Worm (Caenorhabditis elegans) whole organism, L3 larva: ENCODE measurements around the gene R155.3.

Source experiments
- aly-2 ChIP-seq: fragments of 150-350 bp; optimal IDR thresholded peaks from 2 replicates; lab custom pipeline; 2014; ENCODE audit warnings: missing biosample characterization, missing genetic modification characterization
- ceh-82 ChIP-seq: fragments of 150-350 bp; optimal IDR thresholded peaks from 2 replicates; lab custom pipeline; 2014; ENCODE audit warnings: missing biosample characterization, missing genetic modification characterization
- ceh-9 ChIP-seq: sonication (generic microtip); optimal IDR thresholded peaks from 2 replicates; lab custom pipeline; 2018; ENCODE audit warnings: missing biosample characterization, missing genetic modification characterization
- elt-1 ChIP-seq: fragments of 150-350 bp; optimal IDR thresholded peaks from 2 replicates; lab custom pipeline; 2014; ENCODE audit warnings: missing biosample characterization, missing genetic modification characterization
- fkh-10 ChIP-seq: sonication (generic microtip); optimal IDR thresholded peaks from 2 replicates; lab custom pipeline; 2017; ENCODE audit warnings: missing biosample characterization, missing genetic modification reagents, missing genetic modification characterization
- jun-1 ChIP-seq: fragments of 150-350 bp; optimal IDR thresholded peaks from 2 replicates; lab custom pipeline; 2014; ENCODE audit warnings: missing biosample characterization, missing genetic modification reagents, missing genetic modification characterization
- nhr-11 ChIP-seq: fragments of 150-350 bp; optimal IDR thresholded peaks from 2 replicates; lab custom pipeline; 2014; ENCODE audit warnings: missing biosample characterization, missing genetic modification characterization
- nhr-25 ChIP-seq: sonication (generic microtip); optimal IDR thresholded peaks from 2 replicates; lab custom pipeline; 2017; ENCODE audit warnings: missing biosample characterization, missing genetic modification characterization
- sea-2 ChIP-seq: fragments of 150-350 bp; sonication (generic microtip); optimal IDR thresholded peaks from 4 replicates; lab custom pipeline; 2014; ENCODE audit warnings: missing biosample characterization, missing genetic modification reagents, missing genetic modification characterization
- skn-1 ChIP-seq: fragments of 150-350 bp; optimal IDR thresholded peaks from 2 replicates; lab custom pipeline; 2014; ENCODE audit warnings: missing biosample characterization, missing genetic modification characterization
- zag-1 ChIP-seq: fragments of 150-350 bp; optimal IDR thresholded peaks from 2 replicates; lab custom pipeline; 2014; ENCODE audit warnings: missing biosample characterization, missing genetic modification characterization
- ztf-11 ChIP-seq: fragments of 150-350 bp; optimal IDR thresholded peaks from 2 replicates; lab custom pipeline; 2014; ENCODE audit warnings: missing biosample characterization, missing genetic modification characterization
- ztf-4 ChIP-seq: fragments of 150-350 bp; optimal IDR thresholded peaks from 2 replicates; lab custom pipeline; 2014; ENCODE audit warnings: missing biosample characterization, missing genetic modification characterization

DNA sequence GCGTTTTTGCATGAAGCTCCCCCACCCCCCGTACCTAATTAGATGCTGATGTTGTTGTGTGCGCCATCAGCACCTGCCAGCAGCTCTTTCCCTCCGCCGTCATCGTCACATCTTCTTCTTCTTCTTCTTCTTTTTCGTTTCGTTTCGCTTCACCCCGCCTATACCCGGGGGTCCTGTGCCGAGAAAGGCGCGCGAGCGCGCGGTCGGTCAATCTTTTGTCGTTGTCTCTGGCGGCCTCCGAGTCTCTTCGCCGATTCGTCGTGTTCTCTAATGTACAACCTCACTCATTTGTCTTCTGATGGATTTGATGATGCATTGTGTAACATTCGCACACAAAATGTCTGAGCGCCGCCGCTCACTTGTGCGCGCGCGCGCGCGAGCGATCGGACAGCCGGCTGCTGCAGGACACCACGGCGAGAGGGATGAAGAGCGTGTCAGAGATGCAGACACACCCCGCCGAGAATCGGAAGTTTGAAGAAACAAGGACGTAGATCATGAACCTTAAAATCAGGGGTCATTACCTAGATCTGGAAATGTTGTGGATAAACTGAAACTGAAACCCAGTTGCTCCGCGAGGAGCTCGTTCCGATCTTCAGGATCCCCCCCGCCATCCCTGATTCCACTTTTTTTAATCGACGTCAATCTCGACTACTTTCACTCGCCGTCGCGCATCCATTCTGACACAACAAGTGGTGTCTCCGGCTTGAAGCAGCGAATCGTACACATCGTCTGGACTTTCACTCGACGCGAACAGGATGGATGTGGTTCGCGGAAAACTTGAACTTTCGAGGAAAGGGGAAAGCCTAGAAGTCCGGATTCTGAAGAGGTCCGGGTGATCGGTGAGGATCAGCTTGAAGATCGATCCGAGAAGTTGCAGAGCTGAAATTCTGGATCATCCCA lies 52.9 kb downstream of the R155.3 start:
- TF ChIP-seq aly-2 (tag; lab: Kevin White, UChicago): no peak
- TF ChIP-seq nhr-11 (tag; lab: Kevin White, UChicago): peak; percentile 29
- peak; percentile 57 for TF ChIP-seq sea-2 (GFP tag; lab: Kevin White, UChicago)
- TF ChIP-seq skn-1 (tag; lab: Kevin White, UChicago): peak; percentile 60
- peak; percentile 33 for TF ChIP-seq zag-1
- peak; percentile 92 for TF ChIP-seq elt-1
- no peak for TF ChIP-seq ztf-11 (tag; lab: Kevin White, UChicago)
- no peak for TF ChIP-seq ztf-4 (tag; lab: Kevin White, UChicago)
- TF ChIP-seq ceh-82 (tag; lab: Kevin White, UChicago): peak; percentile 65
- TF ChIP-seq nhr-25 (tag; lab: Kevin White, UChicago): peak; percentile 97
- TF ChIP-seq fkh-10: peak; percentile 46
- no peak for TF ChIP-seq ceh-9 (tag; lab: Kevin White, UChicago)
- peak; percentile 91 for TF ChIP-seq jun-1 (tag; lab: Kevin White, UChicago)
